Fruit fly (Drosophila melanogaster) Kc167 (cell line): ENCODE data around the gene Naa30A.

Experiments
- Sin3A ChIP-seq: fragments of >200 bp; optimal IDR thresholded peaks from 2 replicates; lab custom pipeline; 2018; ENCODE audit warnings: missing external identifiers
- h ChIP-seq: fragments of >200 bp; optimal IDR thresholded peaks from 3 replicates; lab custom pipeline; 2018; ENCODE audit warnings: missing external identifiers
- insv ChIP-seq: fragments of >200 bp; optimal IDR thresholded peaks from 3 replicates; lab custom pipeline; 2018; ENCODE audit warnings: missing external identifiers
- psq ChIP-seq: fragments of >200 bp; optimal IDR thresholded peaks from 2 replicates; lab custom pipeline; 2017; ENCODE audit warnings: missing external identifiers
- ttk ChIP-seq: sonication (Bioruptor generic); optimal IDR thresholded peaks from 2 replicates; lab custom pipeline; 2017; ENCODE audit warnings: missing external identifiers

DNA sequence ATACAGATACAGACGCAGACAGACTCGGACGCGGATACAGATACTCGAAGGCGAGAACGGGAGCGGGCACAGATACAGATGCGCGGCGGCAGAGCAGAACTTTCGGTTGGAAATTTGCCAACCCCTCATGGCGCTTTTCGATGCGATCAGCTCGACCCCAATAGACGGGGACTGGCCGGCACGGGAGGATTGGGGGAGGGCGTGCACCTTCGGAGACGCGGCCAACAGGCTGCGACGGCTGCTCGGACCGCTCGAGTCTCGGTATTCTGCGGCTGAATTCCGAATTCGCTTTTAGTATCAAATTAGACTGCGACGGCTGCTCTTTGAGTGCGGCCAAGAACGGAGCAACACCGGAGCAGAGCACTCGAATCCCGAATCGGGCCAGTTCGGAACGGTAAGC, 42.3 kb downstream of the Naa30A start:
- no peak for TF ChIP-seq psq (lab: Kevin White, UChicago)
- no peak for TF ChIP-seq h (lab: Kevin White, UChicago)
- no peak for TF ChIP-seq ttk (lab: Kevin White, UChicago)
- TF ChIP-seq insv (lab: Kevin White, UChicago): no peak
- TF ChIP-seq Sin3A: no peak
